Worm (Caenorhabditis elegans) whole organism, L2 larva: Measurements from ENCODE around the gene C28D4.10.

Source experiments
- Y55F3AM.14 ChIP-seq: fragments of 200-800 bp; sonication (Bioruptor generic); optimal IDR thresholded peaks from 2 replicates; lab custom pipeline; 2018; ENCODE audit warnings: mild to moderate bottlenecking, missing genetic modification characterization, missing compliant biosample characterization
- aly-2 ChIP-seq: fragments of 150-350 bp; optimal IDR thresholded peaks from 2 replicates; lab custom pipeline; 2014; ENCODE audit warnings: missing biosample characterization, missing genetic modification characterization
- blmp-1 ChIP-seq: sonication (generic microtip); optimal IDR thresholded peaks from 2 replicates; lab custom pipeline; 2017; ENCODE audit warnings: missing genetic modification characterization, mild to moderate bottlenecking, missing compliant biosample characterization, antibody characterized with exemption, moderate library complexity; ENCODE audit not compliant: insufficient read depth
- elt-3 ChIP-seq: sonication (generic microtip); optimal IDR thresholded peaks from 2 replicates; lab custom pipeline; 2017; ENCODE audit warnings: missing biosample characterization, missing genetic modification characterization
- fos-1 ChIP-seq: fragments of 150-350 bp; optimal IDR thresholded peaks from 2 replicates; lab custom pipeline; 2014; ENCODE audit warnings: missing biosample characterization, missing genetic modification characterization
- lin-39 ChIP-seq: fragments of 150-350 bp; optimal IDR thresholded peaks from 2 replicates; lab custom pipeline; 2014; ENCODE audit warnings: missing biosample characterization, missing genetic modification reagents, missing genetic modification characterization
- nhr-6 ChIP-seq: fragments of 150-350 bp; optimal IDR thresholded peaks from 2 replicates; lab custom pipeline; 2014; ENCODE audit warnings: missing biosample characterization, missing genetic modification characterization
- snpc-4 ChIP-seq: fragments of 150-350 bp; optimal IDR thresholded peaks from 2 replicates; lab custom pipeline; 2014; ENCODE audit warnings: missing biosample characterization, missing genetic modification characterization
- ztf-11 ChIP-seq: sonication (generic microtip); optimal IDR thresholded peaks from 2 replicates; lab custom pipeline; 2017; ENCODE audit warnings: missing biosample characterization, missing genetic modification characterization

DNA sequence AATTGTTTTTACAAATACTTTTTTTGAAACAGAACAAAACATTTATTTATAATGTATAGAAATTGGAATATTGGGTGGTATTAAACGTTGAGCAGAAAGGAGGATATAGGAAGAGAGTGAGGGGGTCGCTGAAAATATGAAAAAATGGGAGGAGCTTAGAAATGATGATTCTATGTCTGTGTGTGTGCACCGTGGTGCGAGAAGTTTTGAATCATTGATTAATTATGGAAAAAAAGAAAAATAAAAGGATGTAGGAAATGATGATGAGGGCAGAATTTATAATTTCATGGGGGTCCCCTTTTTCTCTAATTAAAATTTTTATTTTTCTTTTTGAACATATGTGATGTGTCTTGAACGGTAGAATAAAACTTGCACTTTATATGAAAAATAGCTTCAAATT, 46.4 kb downstream of the C28D4.10 start, which contains the start of gene sre-4:
- TF ChIP-seq fos-1 (no peak), Y55F3AM.14 (no peak), nhr-6 (tag; lab: Kevin White, UChicago) (no peak), aly-2 (no peak), blmp-1 (tag; lab: Kevin White, UChicago) (no peak), lin-39 (tag; lab: Kevin White, UChicago) (no peak), snpc-4 (tag; lab: Kevin White, UChicago) (no peak), ztf-11 (no peak), elt-3 (tag; lab: Kevin White, UChicago) (no peak)
